Worm (Caenorhabditis elegans) whole organism, dauer: ENCODE results near the gene H10E21.4.

Source experiments
- unc-62 ChIP-seq: sonication (generic microtip); optimal IDR thresholded peaks from 2 replicates; lab custom pipeline; 2017; ENCODE audit warnings: missing biosample characterization, missing genetic modification reagents, missing genetic modification characterization

Gene H10E21.4

ce11 chrIII:39516-39915, 20.0 kb upstream of the H10E21.4 start:
- no peak for TF ChIP-seq unc-62 (GFP tag; lab: Kevin White, UChicago)

DNA sequence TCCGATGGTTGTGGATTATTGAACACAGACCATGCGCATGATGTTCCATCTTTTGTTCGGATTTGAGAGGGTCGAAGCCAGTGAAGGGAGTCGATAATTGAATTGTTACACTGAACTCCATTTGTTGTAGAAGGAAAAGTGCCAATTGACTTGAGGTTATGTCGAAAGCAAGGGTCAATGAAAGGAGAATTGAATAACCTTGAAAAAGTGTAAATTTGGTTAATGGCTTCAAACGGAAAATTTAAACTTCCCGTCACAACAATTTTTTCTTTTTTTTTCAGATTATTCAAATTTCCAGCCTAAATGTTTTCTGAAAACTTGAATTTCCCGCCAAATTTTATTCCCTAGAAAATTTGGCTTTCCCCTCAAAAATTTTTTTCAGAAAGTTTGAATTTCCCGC, 18.6 kb upstream of the H10E21.4 start, which contains the start of gene clp-10:
TSS of gene clp-10 (minus strand) at position 101 of the 400 bp plus-strand sequence.
- no peak for TF ChIP-seq unc-62 (GFP tag; lab: Kevin White, UChicago)

DNA sequence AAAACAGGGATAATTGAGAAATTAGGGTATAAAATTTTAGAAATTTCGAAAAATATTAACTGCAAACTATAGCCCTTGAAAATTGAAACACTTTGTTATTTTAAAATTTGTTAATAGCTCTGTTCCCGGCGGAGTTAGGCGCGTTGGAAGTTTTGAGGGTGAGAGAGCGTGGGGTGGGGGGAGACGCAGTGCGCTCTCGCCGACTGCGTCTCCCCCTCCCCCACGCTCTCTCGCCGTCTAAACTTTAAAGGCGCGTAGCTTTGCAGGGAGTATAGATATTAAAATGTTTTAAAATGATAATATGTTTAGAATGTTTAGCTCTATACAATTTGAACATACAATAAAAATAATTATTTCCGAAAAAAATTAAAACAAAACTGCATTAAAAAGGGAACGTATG, 13.8 kb upstream of the H10E21.4 start:
- TF ChIP-seq unc-62 (GFP tag; lab: Kevin White, UChicago): no peak

- no peak for TF ChIP-seq unc-62 (GFP tag; lab: Kevin White, UChicago)
Measured at ce11 chrIII:31600-31999, 12.1 kb upstream of the H10E21.4 start.

- TF ChIP-seq unc-62 (GFP tag; lab: Kevin White, UChicago): no peak
Measured at ce11 chrIII:30399-30798, 10.9 kb upstream of the H10E21.4 start.

- no peak for TF ChIP-seq unc-62 (GFP tag; lab: Kevin White, UChicago)
Measured at ce11 chrIII:29626-30025, 10.2 kb upstream of the H10E21.4 start.

DNA sequence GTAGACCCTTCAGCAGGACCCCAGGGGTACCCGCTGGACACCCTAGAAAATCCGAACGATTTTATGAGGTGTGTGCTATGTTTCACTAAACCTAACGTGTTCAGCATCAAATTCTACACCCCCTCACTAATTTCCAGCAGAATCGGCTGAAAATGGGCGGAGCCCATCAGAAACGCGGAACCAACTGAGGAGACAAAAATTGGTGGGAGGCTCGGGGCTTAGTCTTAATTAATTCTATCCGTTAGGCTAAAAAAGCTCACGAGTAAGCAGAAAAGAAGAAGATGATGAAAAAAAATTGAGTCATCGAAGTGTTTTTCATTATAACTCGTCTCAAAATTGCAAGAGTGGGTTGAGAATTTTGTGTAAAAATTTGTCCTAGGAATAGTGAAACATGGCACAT, 9.4 kb upstream of the H10E21.4 start:
- TF ChIP-seq unc-62 (GFP tag; lab: Kevin White, UChicago): no peak

ce11 chrIII:27341-27947, 8.0 kb upstream of the H10E21.4 start:
- TF ChIP-seq unc-62 (GFP tag; lab: Kevin White, UChicago): no peak

DNA sequence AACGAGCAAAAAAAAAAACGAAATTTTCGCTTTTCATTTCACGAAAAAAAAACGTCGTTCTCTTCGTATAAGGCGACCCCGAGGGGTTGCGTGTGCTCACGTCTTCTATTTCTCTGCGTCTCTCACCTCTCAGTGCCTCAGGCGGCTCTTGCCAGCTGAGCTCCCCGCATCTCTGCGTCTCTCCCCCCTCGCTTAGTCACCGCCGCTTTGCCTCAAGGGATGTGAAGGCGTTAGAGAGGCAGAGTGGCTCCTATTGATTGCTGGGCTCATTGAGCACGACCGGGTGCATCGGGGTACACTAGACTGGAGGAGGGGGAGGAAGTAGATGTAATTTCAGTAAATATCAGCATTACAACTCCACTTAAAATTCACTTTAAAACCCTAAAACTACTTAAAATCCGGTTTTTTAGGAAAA, 6.1 kb upstream of the H10E21.4 start:
- TF ChIP-seq unc-62 (GFP tag; lab: Kevin White, UChicago): no peak

- TF ChIP-seq unc-62 (GFP tag; lab: Kevin White, UChicago): no peak
Measured at ce11 chrIII:23862-24261, 4.4 kb upstream of the H10E21.4 start, which contains the start of gene H10E21.5. Gene H10E21.5 (minus strand): TSS chrIII:23962.

ce11 chrIII:21276-21675, 1.8 kb upstream of the H10E21.4 start:
- TF ChIP-seq unc-62 (GFP tag; lab: Kevin White, UChicago): no peak

ce11 chrIII:17558-17957, 1.9 kb downstream of the H10E21.4 start:
- TF ChIP-seq unc-62 (GFP tag; lab: Kevin White, UChicago): no peak

DNA sequence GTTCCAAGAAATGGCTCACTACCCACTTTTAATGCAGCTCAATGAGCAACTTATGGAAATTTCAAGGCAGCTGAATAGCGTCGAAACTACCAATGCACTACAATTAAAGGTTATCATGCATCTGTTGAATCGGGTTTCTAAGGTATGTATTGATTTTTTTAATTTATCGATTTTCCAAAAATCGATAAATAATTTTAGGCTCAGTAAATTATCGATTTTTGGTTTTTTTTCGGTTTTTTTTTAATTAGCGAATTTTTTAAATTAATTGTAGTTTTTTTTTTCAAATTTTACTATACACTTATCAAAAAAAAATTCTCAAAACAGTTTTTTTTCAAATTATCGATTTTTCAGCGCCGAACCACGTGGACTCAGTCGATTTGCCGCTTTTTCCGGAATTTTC, 2.7 kb downstream of the H10E21.4 start:
- TF ChIP-seq unc-62 (GFP tag; lab: Kevin White, UChicago): no peak

DNA sequence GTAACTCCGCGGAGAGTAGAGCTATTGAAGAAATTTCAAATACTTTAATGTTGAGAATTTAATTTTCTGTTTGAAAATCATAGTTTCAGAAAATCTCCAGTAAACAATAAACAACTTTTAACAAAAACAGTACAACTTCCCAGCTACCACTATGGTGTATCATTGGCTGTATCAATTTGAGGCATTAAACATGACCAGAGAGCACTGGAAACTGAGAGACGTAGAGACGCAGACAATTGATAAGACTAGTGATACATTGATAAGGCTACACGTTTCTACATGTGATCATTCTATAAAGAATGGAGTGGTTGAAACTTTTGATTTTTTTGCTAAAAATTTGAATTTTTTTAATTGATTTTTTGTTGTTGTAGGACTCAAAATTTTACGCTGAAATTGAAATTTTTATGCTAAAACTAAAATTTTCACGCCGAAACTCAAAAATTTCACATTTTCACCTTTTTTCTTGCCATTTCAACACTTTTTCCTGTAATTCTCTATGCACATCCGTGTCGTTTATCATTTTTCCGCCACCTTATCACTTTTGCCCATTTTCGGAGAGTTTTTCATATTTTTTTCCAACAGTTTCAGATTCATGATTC, 4.2 kb downstream of the H10E21.4 start, which contains the start of gene H10E21.1:
TSS of gene H10E21.1 (plus strand) at position 549 of the 599 bp plus-strand sequence.
- no peak for TF ChIP-seq unc-62 (GFP tag; lab: Kevin White, UChicago)

ce11 chrIII:14671-15070, 4.8 kb downstream of the H10E21.4 start, which contains the start of gene nhr-80:
Gene nhr-80 (minus strand): TSS chrIII:14869.
- TF ChIP-seq unc-62 (GFP tag; lab: Kevin White, UChicago): no peak

- no peak for TF ChIP-seq unc-62 (GFP tag; lab: Kevin White, UChicago)
Measured at ce11 chrIII:14175-14574, 5.3 kb downstream of the H10E21.4 start.

- TF ChIP-seq unc-62 (GFP tag; lab: Kevin White, UChicago): no peak
Measured at ce11 chrIII:2919-3371, 16.5 kb downstream of the H10E21.4 start, which contains the start of the genes fbxa-6, cTel54X.2 and npr-30. Gene fbxa-6 (minus strand): TSS chrIII:3097. Gene cTel54X.2 (plus strand): TSS chrIII:3278. Gene npr-30 (plus strand): TSS chrIII:3321.
